Worm (Caenorhabditis elegans) whole organism, midembryonic: ENCODE measurements around the gene F01D5.8.
A peak's percentile ranks its signal among the peaks of the same experiment; 100 is the strongest.

ENCODE experiments used
- T22C8.4 ChIP-seq: fragments of 200-800 bp; sonication (Bioruptor generic); IDR thresholded peaks from 2 replicates; pipeline ENCODE4 v1.3.6; 2022; ENCODE audit warnings: missing genetic modification characterization, missing compliant biosample characterization
- cog-1 ChIP-seq: sonication (generic microtip); optimal IDR thresholded peaks from 2 replicates; lab custom pipeline; 2016; ENCODE audit warnings: missing genetic modification characterization, missing compliant biosample characterization
- flt-1 ChIP-seq: fragments of 200-800 bp; sonication (Bioruptor generic); IDR thresholded peaks from 2 replicates; pipeline ENCODE4 v1.3.6; 2022; ENCODE audit warnings: missing genetic modification characterization, missing compliant biosample characterization
- klf-2 ChIP-seq: fragments of 200-800 bp; sonication (Bioruptor generic); conservative IDR thresholded peaks from 2 replicates; pipeline ENCODE4 v1.3.6; 2022; ENCODE audit warnings: missing genetic modification reagents, missing genetic modification characterization, missing compliant biosample characterization
- med-1 ChIP-seq: sonication (generic microtip); optimal IDR thresholded peaks from 2 replicates; lab custom pipeline; 2017; ENCODE audit warnings: missing genetic modification characterization, mild to moderate bottlenecking, missing compliant biosample characterization, antibody characterized with exemption, missing genetic modification reagents; ENCODE audit not compliant: insufficient read depth
- ref-1 ChIP-seq: fragments of 200-800 bp; sonication (Bioruptor generic); conservative IDR thresholded peaks from 2 replicates; pipeline ENCODE4 v1.3.6; 2022; ENCODE audit warnings: missing genetic modification reagents, missing genetic modification characterization, missing compliant biosample characterization
- tab-1 ChIP-seq: fragments of 200-800 bp; sonication (Bioruptor generic); IDR thresholded peaks from 2 replicates; pipeline ENCODE4 v1.3.6; 2022; ENCODE audit warnings: missing genetic modification characterization, missing compliant biosample characterization
- ztf-23 ChIP-seq: fragments of 200-800 bp; sonication (Bioruptor generic); IDR thresholded peaks from 2 replicates; pipeline ENCODE4 v1.3.6; 2022; ENCODE audit warnings: missing genetic modification reagents, missing genetic modification characterization, missing compliant biosample characterization
- ztf-29 ChIP-seq: fragments of 200-800 bp; sonication (Bioruptor generic); IDR thresholded peaks from 2 replicates; pipeline ENCODE4 v1.3.6; 2022; ENCODE audit warnings: missing genetic modification reagents, missing genetic modification characterization, missing compliant biosample characterization

The F01D5.8 gene

ce11 chrII:14052204-14052603 is 41.7 kb downstream of the F01D5.8 start, which contains the start of gene daf-5:
Gene daf-5, minus strand, starts transcription at chrII:14052304.
- TF ChIP-seq T22C8.4 (no peak), ztf-29 (no peak), ref-1 (GFP tag; lab: Robert Waterston, UW) (no peak), tab-1 (no peak), flt-1 (GFP tag; lab: Robert Waterston, UW) (no peak), med-1 (GFP tag; lab: Kevin White, UChicago) (no peak), ztf-23 (GFP tag; lab: Robert Waterston, UW) (no peak), klf-2 (GFP tag; lab: Robert Waterston, UW) (no peak), cog-1 (no peak)

DNA sequence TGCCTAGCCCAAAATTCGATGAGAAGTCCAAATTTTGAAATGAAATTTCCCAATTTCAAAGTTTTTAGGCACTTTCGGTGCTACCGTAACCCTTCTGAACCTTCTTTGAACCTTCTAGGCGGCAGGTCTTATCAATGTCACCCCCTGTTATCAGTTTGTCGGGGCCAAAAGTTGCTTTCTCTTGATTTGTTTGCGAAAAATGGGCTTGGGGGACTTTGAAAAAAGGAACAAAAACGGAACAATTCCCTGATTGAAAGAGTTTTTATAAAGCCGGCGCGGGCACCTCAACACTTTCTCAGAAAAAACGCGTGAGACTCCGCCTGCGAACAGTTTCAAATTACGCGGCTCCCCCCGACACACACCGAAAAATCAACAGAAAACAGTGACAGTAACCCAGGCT is 42.6 kb downstream of the F01D5.8 start:
- TF ChIP-seq klf-2 (GFP tag; lab: Robert Waterston, UW) = no peak
- no peak for TF ChIP-seq ztf-29
- no peak for TF ChIP-seq ref-1 (GFP tag; lab: Robert Waterston, UW)
- TF ChIP-seq med-1 (GFP tag; lab: Kevin White, UChicago) = no peak
- TF ChIP-seq cog-1 = no peak
- TF ChIP-seq tab-1 = no peak

ce11 chrII:14055717-14056116 is 45.2 kb downstream of the F01D5.8 start:
- TF ChIP-seq klf-2 (GFP tag; lab: Robert Waterston, UW) (no peak), cog-1 (no peak), tab-1 (no peak), ztf-23 (GFP tag; lab: Robert Waterston, UW) (no peak), flt-1 (GFP tag; lab: Robert Waterston, UW) (no peak), ref-1 (GFP tag; lab: Robert Waterston, UW) (no peak), ztf-29 (no peak), med-1 (GFP tag; lab: Kevin White, UChicago) (no peak), T22C8.4 (no peak)

DNA sequence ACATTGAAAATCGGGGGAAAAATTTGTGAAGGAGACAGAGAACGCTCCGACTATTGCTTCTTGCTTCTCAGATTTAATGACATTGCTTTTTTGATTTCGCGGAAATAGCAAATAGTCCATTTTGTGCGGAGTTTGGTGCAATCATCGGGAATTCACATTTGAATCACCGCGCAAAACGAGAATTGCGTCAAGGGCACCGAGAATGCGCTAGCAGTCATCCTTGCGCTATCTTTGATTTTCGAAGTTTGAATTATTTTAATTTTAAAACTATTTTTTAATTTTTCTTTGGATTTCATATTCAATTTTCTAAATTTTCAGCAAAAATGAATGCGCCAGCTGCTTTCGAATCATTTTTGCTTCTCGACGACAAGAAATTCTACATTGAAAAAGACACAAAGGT is 49.3 kb downstream of the F01D5.8 start, which contains the start of gene rpb-11:
rpb-11 (plus strand) TSS at position 319 of the 400 bp plus-strand sequence.
- TF ChIP-seq klf-2 (GFP tag; lab: Robert Waterston, UW) (peak; percentile 61; the same call in 1 of the 2 replicates), T22C8.4 (no peak), ref-1 (GFP tag; lab: Robert Waterston, UW) (no peak), ztf-23 (GFP tag; lab: Robert Waterston, UW) (0 out of 2 replicates have a peak, but pooled peaks have one; percentile 10), ztf-29 (no peak), cog-1 (peak; percentile 78), flt-1 (GFP tag; lab: Robert Waterston, UW) (peak; percentile 82), med-1 (GFP tag; lab: Kevin White, UChicago) (peak; percentile 53), tab-1 (peak; percentile 71)

- TF ChIP-seq ref-1 (GFP tag; lab: Robert Waterston, UW) (no peak), cog-1 (no peak), ztf-29 (no peak), T22C8.4 (no peak), tab-1 (no peak)
These were observed 49.9 kb downstream of the F01D5.8 start, which contains the start of gene W01G7.4 for ce11 chrII:14060439-14060838. Gene W01G7.4, plus strand, starts transcription at chrII:14060739.

- TF ChIP-seq ztf-23 (GFP tag; lab: Robert Waterston, UW) = no peak
- TF ChIP-seq T22C8.4 = no peak
- no peak for TF ChIP-seq ztf-29
- TF ChIP-seq ref-1 (GFP tag; lab: Robert Waterston, UW) = no peak
- TF ChIP-seq cog-1 = no peak
- TF ChIP-seq med-1 (GFP tag; lab: Kevin White, UChicago) = no peak
- TF ChIP-seq tab-1 = no peak
- no peak for TF ChIP-seq flt-1 (GFP tag; lab: Robert Waterston, UW)
- no peak for TF ChIP-seq klf-2 (GFP tag; lab: Robert Waterston, UW)
These were observed 50.4 kb downstream of the F01D5.8 start for ce11 chrII:14060885-14061284.

ce11 chrII:14063044-14063500 is 52.6 kb downstream of the F01D5.8 start, which contains the start of gene lem-2:
Gene lem-2, plus strand, starts transcription at chrII:14063450.
- peak; percentile 70 for TF ChIP-seq flt-1 (GFP tag; lab: Robert Waterston, UW)
- TF ChIP-seq ztf-23 (GFP tag; lab: Robert Waterston, UW) = peak; percentile 84
- TF ChIP-seq cog-1 = peak; percentile 94
- TF ChIP-seq T22C8.4 = no peak; the same call in 1 of the 2 replicates
- peak; percentile 58 for TF ChIP-seq klf-2 (GFP tag; lab: Robert Waterston, UW)
- no peak for TF ChIP-seq tab-1
